Worm (Caenorhabditis elegans) whole organism, mixed stage, embryonic: ENCODE results near the gene F58E6.5.

Source experiments
- blmp-1 ChIP-seq: fragments of 150-350 bp; optimal IDR thresholded peaks from 2 replicates; lab custom pipeline; 2014; ENCODE audit warnings: missing biosample characterization, missing genetic modification characterization
- pha-4 ChIP-seq: fragments of 150-350 bp; optimal IDR thresholded peaks from 2 replicates; lab custom pipeline; 2018; ENCODE audit warnings: missing biosample characterization, missing genetic modification reagents, missing genetic modification characterization

DNA sequence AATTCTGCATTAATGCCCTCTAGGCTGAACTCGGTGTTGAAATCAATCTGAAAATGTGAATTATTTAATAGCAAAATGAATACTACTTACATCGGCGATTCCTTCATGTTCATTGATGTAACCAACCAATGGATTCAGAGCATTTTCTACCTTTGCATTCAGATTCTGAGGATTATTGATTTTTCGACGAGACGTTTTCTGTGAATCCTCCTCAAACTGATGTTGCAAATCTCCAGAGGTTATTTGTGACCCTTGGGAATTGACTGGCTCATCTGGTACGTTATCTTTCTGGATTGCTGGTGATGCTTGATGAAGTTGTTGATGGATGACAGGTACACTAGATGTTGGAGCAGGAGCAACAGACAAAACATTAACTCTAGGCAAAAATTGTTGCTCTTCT is 27.7 kb upstream of the F58E6.5 start:
- TF ChIP-seq pha-4 (no peak), blmp-1 (tag; lab: Kevin White, UChicago) (no peak)
